Worm (Caenorhabditis elegans): ENCODE measurements around the gene str-161.

DNA sequence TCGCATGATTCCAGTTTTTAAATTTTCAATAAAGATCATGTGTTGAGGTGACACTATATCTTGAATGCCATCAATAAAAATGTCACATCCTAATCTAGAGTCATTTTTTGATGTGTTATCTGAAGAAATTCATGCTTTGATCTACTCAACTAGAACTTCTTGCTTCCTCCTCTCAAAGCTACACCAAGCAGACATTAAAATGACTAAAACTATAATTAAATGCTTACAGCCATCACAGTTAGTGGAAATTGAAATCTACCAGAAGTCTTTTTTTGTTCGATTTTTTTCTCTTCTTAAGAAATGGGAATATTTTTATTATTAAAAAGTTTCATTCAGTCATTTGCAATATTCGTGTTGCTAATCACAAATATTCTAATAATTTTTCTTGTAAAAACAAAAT lies 13.9 kb upstream of the str-161 start, which contains the start of gene str-158:
- TF ChIP-seq lin-13 (tag; optimal IDR thresholded peaks at IDR 0.05), result no peak
- no peak for TF ChIP-seq zip-8 (tag; optimal IDR thresholded peaks at IDR 0.05)
- TF ChIP-seq ham-2 (GFP tag; optimal IDR thresholded peaks at IDR 0.05), result no peak
- TF ChIP-seq unc-62 (GFP tag; optimal IDR thresholded peaks at IDR 0.05), result no peak
- no peak for TF ChIP-seq ces-1 (GFP tag; optimal IDR thresholded peaks at IDR 0.05)
- TF ChIP-seq flh-1 (GFP tag; optimal IDR thresholded peaks at IDR 0.05), result no peak
- TF ChIP-seq unc-39 (tag; optimal IDR thresholded peaks at IDR 0.05), result no peak
- no peak for TF ChIP-seq lsy-2 (tag; optimal IDR thresholded peaks at IDR 0.05)
- no peak for TF ChIP-seq M03D4.4 (tag; optimal IDR thresholded peaks at IDR 0.05)
- TF ChIP-seq mab-5 (tag; optimal IDR thresholded peaks at IDR 0.05), result no peak
- TF ChIP-seq ceh-83 (GFP tag; optimal IDR thresholded peaks at IDR 0.05), result no peak
- no peak for TF ChIP-seq nhr-76 (tag; optimal IDR thresholded peaks at IDR 0.05)
